Fruit fly (Drosophila melanogaster) S2 (cell line): ENCODE results near the gene Myo31DF.

Source experiments
- CG8478 ChIP-seq: fragments of >200 bp; optimal IDR thresholded peaks from 2 replicates; lab custom pipeline; 2018
- CTCF ChIP-seq, 2 experiments: fragments of >200 bp; optimal IDR thresholded peaks; 2 replicates each; lab custom pipeline; 2018

- no peak for TF ChIP-seq CG8478 (lab: Kevin White, UChicago)
- no peak for TF ChIP-seq CTCF (optimal IDR thresholded peaks at IDR 0.05; lab: Kevin White, UChicago)
Observed at dm6 chr2L:10510088-10510487, 3.5 kb upstream of the Myo31DF start, which contains the start of gene CG7384.
